Worm (Caenorhabditis elegans) whole organism, L4 larva: ENCODE results near the gene D1053.4.

Experiments used
- F44E2.7 ChIP-seq: fragments of 200-800 bp; sonication (Bioruptor generic); IDR thresholded peaks from 2 replicates; pipeline ENCODE4 v2.1.2; 2022; ENCODE audit warnings: missing genetic modification characterization, missing compliant biosample characterization
- Y105C5A.15 ChIP-seq: fragments of 200-800 bp; sonication (Bioruptor generic); IDR thresholded peaks from 2 replicates; pipeline ENCODE4 v1.3.6; 2022; ENCODE audit warnings: missing genetic modification characterization, missing compliant biosample characterization
- Y5F2A.4 ChIP-seq: fragments of 200-800 bp; sonication (Bioruptor generic); optimal IDR thresholded peaks from 2 replicates; lab custom pipeline; 2018; ENCODE audit warnings: mild to moderate bottlenecking, missing genetic modification characterization, missing compliant biosample characterization
- Y75B8A.6 ChIP-seq: fragments of 200-800 bp; sonication (Bioruptor generic); IDR thresholded peaks from 2 replicates; pipeline ENCODE4 v1.3.6; 2022; ENCODE audit warnings: missing genetic modification reagents, missing genetic modification characterization, missing compliant biosample characterization
- ZK546.5 ChIP-seq, 2 experiments: sonication (generic microtip); optimal IDR thresholded peaks; 2 replicates each; lab custom pipeline; 2017; ENCODE audit warnings: missing biosample characterization in 2 of 2, missing genetic modification characterization in 2 of 2
- aly-2 ChIP-seq: sonication (generic microtip); optimal IDR thresholded peaks from 2 replicates; lab custom pipeline; 2018; ENCODE audit warnings: missing biosample characterization, missing genetic modification characterization
- ama-1 ChIP-seq: fragments of 150-350 bp; optimal IDR thresholded peaks from 2 replicates; lab custom pipeline; 2014; ENCODE audit warnings: inconsistent platforms, mixed read lengths
- ceh-28 ChIP-seq: fragments of 150-350 bp; optimal IDR thresholded peaks from 2 replicates; lab custom pipeline; 2014; ENCODE audit warnings: missing biosample characterization, missing genetic modification reagents, missing genetic modification characterization
- ceh-32 ChIP-seq: sonication (generic microtip); optimal IDR thresholded peaks from 2 replicates; lab custom pipeline; 2016; ENCODE audit warnings: mild to moderate bottlenecking, missing genetic modification characterization, missing compliant biosample characterization; ENCODE audit not compliant: poor library complexity
- ceh-62 ChIP-seq: sonication (generic microtip); optimal IDR thresholded peaks from 2 replicates; lab custom pipeline; 2017; ENCODE audit warnings: missing biosample characterization, missing genetic modification characterization
- ces-1 ChIP-seq: fragments of 150-350 bp; sonication (generic microtip); optimal IDR thresholded peaks from 4 replicates; lab custom pipeline; 2014; ENCODE audit warnings: missing biosample characterization, missing genetic modification reagents, missing genetic modification characterization
- cey-2 ChIP-seq: sonication (generic microtip); optimal IDR thresholded peaks from 3 replicates; lab custom pipeline; 2017; ENCODE audit warnings: missing genetic modification characterization, mild to moderate bottlenecking, missing compliant biosample characterization, antibody characterized with exemption, borderline replicate concordance; ENCODE audit not compliant: insufficient read depth
- ctbp-1 ChIP-seq: fragments of 200-800 bp; sonication (Bioruptor generic); IDR thresholded peaks from 2 replicates; pipeline ENCODE4 v1.3.6; 2022; ENCODE audit warnings: missing genetic modification reagents, missing genetic modification characterization, missing compliant biosample characterization
- daf-12 ChIP-seq: fragments of 150-350 bp; optimal IDR thresholded peaks from 2 replicates; lab custom pipeline; 2014; ENCODE audit warnings: missing biosample characterization, missing genetic modification reagents, missing genetic modification characterization
- daf-16 ChIP-seq, 3 experiments: sonication (generic microtip); optimal IDR thresholded peaks; 2 replicates each; lab custom pipeline; 2016 to 2017; ENCODE audit warnings: missing genetic modification characterization in 3 of 3, missing genetic modification reagents in 3 of 3, mild to moderate bottlenecking in 2 of 3, missing compliant biosample characterization in 2 of 3, missing biosample characterization in 1 of 3, moderate library complexity in 1 of 3
- dmd-6 ChIP-seq: fragments of 200-800 bp; sonication (Bioruptor generic); IDR thresholded peaks from 2 replicates; pipeline ENCODE4 v1.3.6; 2022; ENCODE audit warnings: missing genetic modification reagents, missing genetic modification characterization, missing compliant biosample characterization
- dmd-8 ChIP-seq: fragments of 200-800 bp; sonication (Bioruptor generic); IDR thresholded peaks from 2 replicates; pipeline ENCODE4 v1.3.6; 2022; ENCODE audit warnings: missing genetic modification characterization, missing compliant biosample characterization
- dmd-9 ChIP-seq: fragments of 200-800 bp; sonication (Bioruptor generic); IDR thresholded peaks from 2 replicates; pipeline ENCODE4 v1.3.6; 2022; ENCODE audit warnings: missing genetic modification reagents, missing genetic modification characterization, missing compliant biosample characterization
- duxl-1 ChIP-seq: sonication (generic microtip); optimal IDR thresholded peaks from 2 replicates; lab custom pipeline; 2016; ENCODE audit warnings: mild to moderate bottlenecking, missing genetic modification characterization, moderate library complexity, missing compliant biosample characterization; ENCODE audit not compliant: poor library complexity
- egl-27 ChIP-seq: sonication (generic microtip); optimal IDR thresholded peaks from 3 replicates; lab custom pipeline; 2017; ENCODE audit warnings: missing biosample characterization, missing genetic modification reagents, missing genetic modification characterization
- fos-1 ChIP-seq: fragments of 150-350 bp; optimal IDR thresholded peaks from 2 replicates; lab custom pipeline; 2014; ENCODE audit warnings: missing biosample characterization, missing genetic modification characterization
- gei-8 ChIP-seq: fragments of 200-800 bp; sonication (Bioruptor generic); optimal IDR thresholded peaks from 2 replicates; lab custom pipeline; 2018; ENCODE audit warnings: mild to moderate bottlenecking, missing genetic modification characterization, missing compliant biosample characterization
- hlh-30 ChIP-seq: sonication (generic microtip); optimal IDR thresholded peaks from 2 replicates; lab custom pipeline; 2017; ENCODE audit warnings: antibody characterized with exemption, mild to moderate bottlenecking, missing genetic modification characterization, missing compliant biosample characterization; ENCODE audit not compliant: insufficient read depth
- hmg-1.1 ChIP-seq: fragments of 200-800 bp; sonication (Bioruptor generic); IDR thresholded peaks from 2 replicates; pipeline ENCODE4 v1.3.6; 2022; ENCODE audit warnings: missing genetic modification reagents, missing genetic modification characterization, missing compliant biosample characterization
- jun-1 ChIP-seq: fragments of 150-350 bp; optimal IDR thresholded peaks from 2 replicates; lab custom pipeline; 2014; ENCODE audit warnings: missing biosample characterization, missing genetic modification reagents, missing genetic modification characterization
- lin-29 ChIP-seq: fragments of 200-800 bp; sonication (Bioruptor generic); IDR thresholded peaks from 2 replicates; pipeline ENCODE4 v1.3.6; 2022; ENCODE audit warnings: missing genetic modification reagents, missing genetic modification characterization, missing compliant biosample characterization
- lin-38 ChIP-seq: fragments of 200-800 bp; sonication (Bioruptor generic); IDR thresholded peaks from 2 replicates; pipeline ENCODE4 v1.3.6; 2022; ENCODE audit warnings: missing genetic modification reagents, missing genetic modification characterization, missing compliant biosample characterization
- lin-39 ChIP-seq: fragments of 150-350 bp; optimal IDR thresholded peaks from 2 replicates; lab custom pipeline; 2014; ENCODE audit warnings: missing biosample characterization, missing genetic modification reagents, missing genetic modification characterization
- lsy-2 ChIP-seq, 2 experiments: fragments of 150-350 bp in 1 of 2; sonication (generic microtip) in 1 of 2; optimal IDR thresholded peaks; 2 replicates each; lab custom pipeline; 2014 to 2017; ENCODE audit warnings: missing biosample characterization in 2 of 2, missing genetic modification characterization in 2 of 2
- madf-5 ChIP-seq, 2 experiments: fragments of 200-800 bp; sonication (Bioruptor generic); IDR thresholded peaks; 2 replicates each; pipeline ENCODE4 v1.3.6; 2022; ENCODE audit warnings: missing compliant biosample characterization in 2 of 2, missing genetic modification characterization in 2 of 2
- mdt-29 ChIP-seq: fragments of 200-800 bp; sonication (Bioruptor generic); IDR thresholded peaks from 2 replicates; pipeline ENCODE4 v1.3.6; 2022; ENCODE audit warnings: missing genetic modification reagents, missing genetic modification characterization, missing compliant biosample characterization
- mep-1 ChIP-seq: fragments of 150-350 bp; sonication (generic microtip); optimal IDR thresholded peaks from 3 replicates; lab custom pipeline; 2014; ENCODE audit warnings: missing biosample characterization, missing genetic modification characterization
- mxl-2 ChIP-seq: fragments of 200-800 bp; sonication (Bioruptor generic); conservative IDR thresholded peaks from 2 replicates; pipeline ENCODE4 v1.3.6; 2022; ENCODE audit warnings: missing genetic modification reagents, missing genetic modification characterization, missing compliant biosample characterization
- nhr-237 ChIP-seq: sonication (generic microtip); optimal IDR thresholded peaks from 2 replicates; lab custom pipeline; 2017; ENCODE audit warnings: missing biosample characterization, missing genetic modification characterization
- nhr-42 ChIP-seq: fragments of 200-800 bp; sonication (Bioruptor generic); IDR thresholded peaks from 2 replicates; pipeline ENCODE4 v1.3.6; 2022; ENCODE audit warnings: missing genetic modification characterization, missing compliant biosample characterization
- nhr-48 ChIP-seq: sonication (generic microtip); optimal IDR thresholded peaks from 2 replicates; lab custom pipeline; 2016; ENCODE audit warnings: mild to moderate bottlenecking, missing genetic modification characterization, missing compliant biosample characterization
- nhr-77 ChIP-seq: fragments of 150-350 bp; optimal IDR thresholded peaks from 2 replicates; lab custom pipeline; 2014; ENCODE audit warnings: missing biosample characterization, missing genetic modification characterization
- pqm-1 ChIP-seq: sonication (generic microtip); optimal IDR thresholded peaks from 2 replicates; lab custom pipeline; 2017; ENCODE audit warnings: missing biosample characterization, missing genetic modification characterization
- sdz-12 ChIP-seq: fragments of 200-800 bp; sonication (Bioruptor generic); optimal IDR thresholded peaks from 2 replicates; lab custom pipeline; 2018; ENCODE audit warnings: mild to moderate bottlenecking, missing genetic modification characterization, missing compliant biosample characterization
- set-16 ChIP-seq: fragments of 200-800 bp; sonication (Bioruptor generic); IDR thresholded peaks from 2 replicates; pipeline ENCODE4 v1.3.6; 2022; ENCODE audit warnings: missing genetic modification reagents, missing genetic modification characterization, missing compliant biosample characterization
- skn-1 ChIP-seq: fragments of 150-350 bp; optimal IDR thresholded peaks from 2 replicates; lab custom pipeline; 2014; ENCODE audit warnings: missing biosample characterization, missing genetic modification characterization
- snpc-4 ChIP-seq: fragments of 150-350 bp; optimal IDR thresholded peaks from 2 replicates; lab custom pipeline; 2014; ENCODE audit warnings: missing biosample characterization, missing genetic modification characterization
- spr-1 ChIP-seq: sonication (generic microtip); optimal IDR thresholded peaks from 2 replicates; lab custom pipeline; 2016; ENCODE audit warnings: mild to moderate bottlenecking, missing genetic modification characterization, missing compliant biosample characterization
- tag-97 ChIP-seq: fragments of 200-800 bp; sonication (Bioruptor generic); IDR thresholded peaks from 2 replicates; pipeline ENCODE4 v1.3.6; 2022; ENCODE audit warnings: missing genetic modification characterization, missing compliant biosample characterization
- unc-62 ChIP-seq, 3 experiments: fragments of 150-350 bp in 1 of 3; sonication (generic microtip); optimal IDR thresholded peaks in 2 of 3; peaks in 1 of 3; 1 replicate in 1 of 3; 2 replicates in 2 of 3; lab custom pipeline; 2014 to 2017; ENCODE audit warnings: missing biosample characterization in 3 of 3, missing genetic modification characterization in 3 of 3, missing genetic modification reagents in 3 of 3, missing genotype in 1 of 3
- zfp-2 ChIP-seq: sonication (generic microtip); optimal IDR thresholded peaks from 2 replicates; lab custom pipeline; 2016; ENCODE audit warnings: mild to moderate bottlenecking, missing genetic modification characterization, missing compliant biosample characterization
- zip-11 ChIP-seq: fragments of 200-800 bp; sonication (Bioruptor generic); IDR thresholded peaks from 2 replicates; pipeline ENCODE4 v1.3.6; 2022; ENCODE audit warnings: missing genetic modification characterization, missing compliant biosample characterization
- ztf-11 ChIP-seq: fragments of 150-350 bp; optimal IDR thresholded peaks from 2 replicates; lab custom pipeline; 2014; ENCODE audit warnings: missing biosample characterization, missing genetic modification characterization
- ztf-7 ChIP-seq: fragments of 150-350 bp; optimal IDR thresholded peaks from 2 replicates; lab custom pipeline; 2014; ENCODE audit warnings: missing biosample characterization, missing genetic modification characterization

Gene D1053.4

ce11 chrX:11743723-11744122 is 20.1 kb upstream of the D1053.4 start:
- TF ChIP-seq duxl-1 (tag; lab: Kevin White, UChicago) = no peak
- TF ChIP-seq ctbp-1 = no peak
- no peak for TF ChIP-seq skn-1 (tag; lab: Kevin White, UChicago)
- no peak for TF ChIP-seq madf-5 (GFP tag; IDR thresholded peaks at IDR 0.05; lab: Robert Waterston, UW)
- TF ChIP-seq ceh-32 = no peak
- TF ChIP-seq cey-2 (tag; lab: Kevin White, UChicago) = no peak
- no peak for TF ChIP-seq ces-1 (GFP tag; lab: Kevin White, UChicago)
- no peak for TF ChIP-seq ztf-7 (tag; lab: Kevin White, UChicago)
- no peak for TF ChIP-seq ceh-28 (tag; lab: Kevin White, UChicago)
- no peak for TF ChIP-seq jun-1 (tag; lab: Kevin White, UChicago)
- no peak for TF ChIP-seq snpc-4 (tag; lab: Kevin White, UChicago)
- TF ChIP-seq egl-27 (tag; lab: Kevin White, UChicago) = no peak
- no peak for TF ChIP-seq fos-1 (tag; lab: Kevin White, UChicago)
- TF ChIP-seq pqm-1 (tag; lab: Kevin White, UChicago) = no peak
- no peak for TF ChIP-seq zfp-2
- TF ChIP-seq ceh-62 (tag; lab: Kevin White, UChicago) = no peak
- no peak for TF ChIP-seq sdz-12 (GFP tag; lab: Kevin White, UChicago)
- no peak for TF ChIP-seq nhr-77 (tag; lab: Kevin White, UChicago)

DNA sequence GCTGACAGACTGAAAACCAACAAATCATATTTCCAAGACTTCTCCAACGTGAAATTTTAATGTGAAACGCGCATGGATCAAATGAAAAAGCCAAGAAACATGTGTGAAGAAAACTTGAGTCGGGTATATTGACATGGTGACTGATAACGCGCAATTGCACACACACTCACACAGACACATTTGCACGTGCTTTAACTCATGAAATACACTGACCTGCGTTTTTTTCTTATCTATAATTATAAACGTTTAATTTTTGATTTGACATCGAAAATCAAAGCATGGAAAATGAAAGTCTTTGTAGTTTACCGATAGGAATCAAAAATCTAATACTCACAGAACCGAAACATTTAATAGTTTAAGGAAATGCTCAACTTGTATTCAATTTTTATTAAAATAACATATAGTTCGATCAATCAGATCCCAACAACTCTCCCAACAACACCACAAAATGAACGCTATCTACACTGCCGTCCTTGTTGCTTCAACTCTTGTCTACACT is 15.1 kb upstream of the D1053.4 start, which contains the start of gene nspa-9:
Gene nspa-9, plus strand, starts transcription at position 449 of the 499 bp plus-strand sequence.
- TF ChIP-seq tag-97 (GFP tag; lab: Robert Waterston, UW) = no peak
- TF ChIP-seq F44E2.7 (GFP tag; lab: Robert Waterston, UW) = no peak
- TF ChIP-seq mxl-2 (GFP tag; lab: Robert Waterston, UW) = 0 out of 2 replicates have a peak, but pooled peaks have one; percentile 10
- TF ChIP-seq hlh-30 (tag; lab: Kevin White, UChicago) = peak; percentile 77
- no peak for TF ChIP-seq mdt-29 (GFP tag; lab: Robert Waterston, UW)
- TF ChIP-seq Y5F2A.4 = no peak
- no peak for TF ChIP-seq lin-38 (GFP tag; lab: Robert Waterston, UW)
- TF ChIP-seq aly-2 (tag; lab: Kevin White, UChicago) = no peak
- TF ChIP-seq ZK546.5 (tag; optimal IDR thresholded peaks at IDR 0.05; lab: Kevin White, UChicago) = no peak
- no peak for TF ChIP-seq ceh-32
- peak; percentile 95 for TF ChIP-seq dmd-6 (GFP tag; lab: Robert Waterston, UW)
- TF ChIP-seq spr-1 = no peak
- TF ChIP-seq lsy-2 (tag; optimal IDR thresholded peaks at IDR 0.05; lab: Kevin White, UChicago) = no peak
- no peak for TF ChIP-seq hmg-1.1 (GFP tag; lab: Robert Waterston, UW)
- TF ChIP-seq unc-62 (GFP tag; optimal IDR thresholded peaks at IDR 0.05 in 1 of 2; lab: Kevin White, UChicago) = peak in 1 of 2 experiments; percentile 81
- no peak for TF ChIP-seq unc-62 (tag; optimal IDR thresholded peaks at IDR 0.05; lab: Kevin White, UChicago)
- TF ChIP-seq daf-12 = no peak
- no peak for TF ChIP-seq ama-1
- peak; percentile 62 for TF ChIP-seq pqm-1 (tag; lab: Kevin White, UChicago)
- no peak for TF ChIP-seq nhr-42 (GFP tag; lab: Robert Waterston, UW)
- TF ChIP-seq gei-8 (GFP tag; lab: Kevin White, UChicago) = no peak
- no peak for TF ChIP-seq ztf-11 (tag; lab: Kevin White, UChicago)
- TF ChIP-seq nhr-48 = peak; percentile 40
- no peak for TF ChIP-seq Y75B8A.6 (GFP tag; lab: Robert Waterston, UW)
- no peak for TF ChIP-seq Y105C5A.15 (GFP tag; lab: Robert Waterston, UW)
- TF ChIP-seq lin-39 (tag; lab: Kevin White, UChicago) = no peak
- TF ChIP-seq daf-16 (GFP tag; optimal IDR thresholded peaks at IDR 0.05; lab: Kevin White, UChicago) = no peak
- peak; percentile 91 for TF ChIP-seq daf-16 (tag; optimal IDR thresholded peaks at IDR 0.05; lab: Kevin White, UChicago)
- no peak for TF ChIP-seq ces-1 (GFP tag; lab: Kevin White, UChicago)
- TF ChIP-seq mep-1 (tag; lab: Kevin White, UChicago) = peak; percentile 25
- no peak for TF ChIP-seq ceh-28 (tag; lab: Kevin White, UChicago)
- TF ChIP-seq nhr-237 = no peak
- no peak for TF ChIP-seq zip-11 (GFP tag; lab: Robert Waterston, UW)
- TF ChIP-seq cey-2 (tag; lab: Kevin White, UChicago) = no peak
- TF ChIP-seq dmd-8 = no peak
- no peak for TF ChIP-seq lin-29 (GFP tag; lab: Robert Waterston, UW)
- no peak for TF ChIP-seq dmd-9 (GFP tag; lab: Robert Waterston, UW)
- no peak for TF ChIP-seq set-16 (GFP tag; lab: Robert Waterston, UW)
